Fruit fly (Drosophila melanogaster) whole organism, prepupa: ENCODE data around the gene Eig71Ei.
A peak's percentile ranks its signal among the peaks of the same experiment; 100 is the strongest.

Experiments
- Blimp-1 ChIP-seq: fragments of 200-800 bp; sonication (Bioruptor generic); optimal IDR thresholded peaks from 3 replicates; lab custom pipeline; 2017; ENCODE audit warnings: missing biosample characterization, missing genetic modification characterization, mild to moderate bottlenecking, moderate library complexity, missing genetic modification reagents
- CG11294 ChIP-seq: fragments of 200-800 bp; sonication (Bioruptor generic); IDR thresholded peaks from 2 replicates; pipeline ENCODE4 v1.3.6; 2022; ENCODE audit warnings: missing biosample characterization, missing genetic modification characterization
- CG11902 ChIP-seq: fragments of 200-800 bp; sonication (Bioruptor generic); optimal IDR thresholded peaks from 3 replicates; lab custom pipeline; 2016; ENCODE audit warnings: missing biosample characterization, missing genetic modification characterization
- CG1621 ChIP-seq: fragments of 200-800 bp; sonication (Bioruptor generic); optimal IDR thresholded peaks from 3 replicates; lab custom pipeline; 2018; ENCODE audit warnings: missing biosample characterization, mild to moderate bottlenecking, missing genetic modification characterization
- CG16779 ChIP-seq: fragments of 200-800 bp; sonication (Bioruptor generic); optimal IDR thresholded peaks from 3 replicates; lab custom pipeline; 2017; ENCODE audit warnings: missing biosample characterization, mild to moderate bottlenecking, missing genetic modification characterization
- CG3032 ChIP-seq: fragments of 200-800 bp; optimal IDR thresholded peaks from 2 replicates; lab custom pipeline; 2019; ENCODE audit warnings: missing biosample characterization, mild to moderate bottlenecking, missing genetic modification characterization, moderate library complexity
- CG32006 ChIP-seq: fragments of 200-800 bp; sonication (Bioruptor generic); optimal IDR thresholded peaks from 3 replicates; lab custom pipeline; 2017; ENCODE audit warnings: missing biosample characterization, mild to moderate bottlenecking, missing genetic modification characterization
- CG34406 ChIP-seq: fragments of 200-800 bp; sonication (Bioruptor generic); optimal IDR thresholded peaks from 3 replicates; lab custom pipeline; 2016; ENCODE audit warnings: missing biosample characterization, missing genetic modification characterization
- CG3919 ChIP-seq: fragments of 200-800 bp; sonication (Bioruptor generic); optimal IDR thresholded peaks from 3 replicates; lab custom pipeline; 2016; ENCODE audit warnings: missing biosample characterization, missing genetic modification characterization
- CG4318 ChIP-seq: fragments of 200-800 bp; sonication (Bioruptor generic); optimal IDR thresholded peaks from 3 replicates; lab custom pipeline; 2017; ENCODE audit warnings: missing biosample characterization, mild to moderate bottlenecking, missing genetic modification characterization
- CG6276 ChIP-seq: fragments of 200-800 bp; sonication (Bioruptor generic); optimal IDR thresholded peaks from 2 replicates; lab custom pipeline; 2017; ENCODE audit warnings: missing biosample characterization, mild to moderate bottlenecking, missing genetic modification characterization
- CG6792 ChIP-seq: fragments of 200-800 bp; sonication (Bioruptor generic); optimal IDR thresholded peaks from 3 replicates; lab custom pipeline; 2016; ENCODE audit warnings: missing biosample characterization, missing genetic modification characterization
- CG6808 ChIP-seq: fragments of 200-800 bp; sonication (Bioruptor generic); optimal IDR thresholded peaks from 3 replicates; lab custom pipeline; 2017; ENCODE audit warnings: missing biosample characterization, missing genetic modification characterization, mild to moderate bottlenecking, moderate library complexity, missing genetic modification reagents
- CG6854 ChIP-seq: fragments of 200-800 bp; sonication (Bioruptor generic); optimal IDR thresholded peaks from 2 replicates; lab custom pipeline; 2017; ENCODE audit warnings: missing biosample characterization, mild to moderate bottlenecking, missing genetic modification characterization
- CG7368 ChIP-seq: fragments of 200-800 bp; sonication (Bioruptor generic); optimal IDR thresholded peaks from 3 replicates; lab custom pipeline; 2016; ENCODE audit warnings: missing biosample characterization, missing genetic modification characterization
- CG8319 ChIP-seq: fragments of 200-800 bp; sonication (Bioruptor generic); optimal IDR thresholded peaks from 3 replicates; lab custom pipeline; 2016; ENCODE audit warnings: missing biosample characterization, missing genetic modification characterization
- CG8632 ChIP-seq: fragments of 200-800 bp; sonication (Bioruptor generic); optimal IDR thresholded peaks from 3 replicates; lab custom pipeline; 2016; ENCODE audit warnings: missing biosample characterization, missing genetic modification characterization
- CG9139 ChIP-seq: fragments of 200-800 bp; sonication (Bioruptor generic); optimal IDR thresholded peaks from 3 replicates; lab custom pipeline; 2017; ENCODE audit warnings: missing biosample characterization, mild to moderate bottlenecking, missing genetic modification characterization
- Eip75B ChIP-seq: fragments of 200-800 bp; sonication (Bioruptor generic); optimal IDR thresholded peaks from 3 replicates; lab custom pipeline; 2016; ENCODE audit warnings: missing biosample characterization, missing genetic modification characterization
- Eip78C ChIP-seq: fragments of 200-800 bp; sonication (Bioruptor generic); peaks from one replicate; lab custom pipeline; 2016; ENCODE audit warnings: missing biosample characterization, missing genetic modification characterization
- Eip93F ChIP-seq: fragments of 200-800 bp; sonication (Bioruptor generic); optimal IDR thresholded peaks from 2 replicates; lab custom pipeline; 2016; ENCODE audit warnings: missing biosample characterization, mild to moderate bottlenecking, missing genetic modification characterization
- Gug ChIP-seq: fragments of 200-800 bp; sonication (Bioruptor generic); IDR thresholded peaks from 2 replicates; pipeline ENCODE4 v1.3.6; 2022; ENCODE audit warnings: missing biosample characterization, missing genetic modification characterization
- Hr39 ChIP-seq: fragments of 200-800 bp; sonication (Bioruptor generic); optimal IDR thresholded peaks from 2 replicates; lab custom pipeline; 2016; ENCODE audit warnings: missing biosample characterization, missing genetic modification characterization
- Hr4 ChIP-seq: fragments of 200-800 bp; sonication (Bioruptor generic); optimal IDR thresholded peaks from 3 replicates; lab custom pipeline; 2016; ENCODE audit warnings: missing biosample characterization, missing genetic modification characterization
- Lpt ChIP-seq: fragments of 200-800 bp; sonication (Bioruptor generic); optimal IDR thresholded peaks from 3 replicates; lab custom pipeline; 2016; ENCODE audit warnings: missing biosample characterization, missing genetic modification characterization
- Met ChIP-seq: fragments of 200-800 bp; sonication (Bioruptor generic); optimal IDR thresholded peaks from 3 replicates; lab custom pipeline; 2016; ENCODE audit warnings: missing biosample characterization, missing genetic modification characterization
- OdsH ChIP-seq: fragments of 200-800 bp; sonication (Bioruptor generic); optimal IDR thresholded peaks from 3 replicates; lab custom pipeline; 2016; ENCODE audit warnings: missing biosample characterization, missing genetic modification characterization
- Sox15 ChIP-seq: fragments of 200-800 bp; sonication (Bioruptor generic); optimal IDR thresholded peaks from 3 replicates; lab custom pipeline; 2016; ENCODE audit warnings: missing biosample characterization, missing genetic modification characterization
- achi ChIP-seq: fragments of 200-800 bp; sonication (Bioruptor generic); optimal IDR thresholded peaks from 3 replicates; lab custom pipeline; 2016; ENCODE audit warnings: missing biosample characterization, missing genetic modification characterization
- acj6 ChIP-seq: fragments of 200-800 bp; sonication (Bioruptor generic); optimal IDR thresholded peaks from 3 replicates; lab custom pipeline; 2016; ENCODE audit warnings: missing biosample characterization, missing genetic modification characterization
- cyc ChIP-seq: fragments of 200-800 bp; sonication (Bioruptor generic); optimal IDR thresholded peaks from 3 replicates; lab custom pipeline; 2016; ENCODE audit warnings: missing biosample characterization, missing genetic modification characterization
- dac ChIP-seq: fragments of 200-800 bp; sonication (Bioruptor generic); optimal IDR thresholded peaks from 2 replicates; lab custom pipeline; 2017; ENCODE audit warnings: missing biosample characterization, mild to moderate bottlenecking, missing genetic modification characterization
- dsx ChIP-seq: fragments of 200-800 bp; optimal IDR thresholded peaks from 3 replicates; lab custom pipeline; 2019; ENCODE audit warnings: missing biosample characterization, mild to moderate bottlenecking, missing genetic modification characterization, moderate library complexity; ENCODE audit not compliant: poor library complexity, severe bottlenecking
- esn ChIP-seq: fragments of 200-800 bp; sonication (Bioruptor generic); optimal IDR thresholded peaks from 2 replicates; lab custom pipeline; 2016; ENCODE audit warnings: missing biosample characterization, mild to moderate bottlenecking, missing genetic modification characterization, moderate library complexity
- fd59A ChIP-seq: fragments of 200-800 bp; sonication (Bioruptor generic); optimal IDR thresholded peaks from 2 replicates; lab custom pipeline; 2017; ENCODE audit warnings: missing biosample characterization, mild to moderate bottlenecking, missing genetic modification characterization, missing genetic modification reagents
- fd85E ChIP-seq: fragments of 200-800 bp; sonication (Bioruptor generic); optimal IDR thresholded peaks from 3 replicates; lab custom pipeline; 2016; ENCODE audit warnings: missing biosample characterization, missing genetic modification characterization
- fkh ChIP-seq: fragments of 200-800 bp; sonication (Bioruptor generic); optimal IDR thresholded peaks from 3 replicates; lab custom pipeline; 2017; ENCODE audit warnings: missing biosample characterization, mild to moderate bottlenecking, missing genetic modification characterization, moderate library complexity
- net ChIP-seq: fragments of 200-800 bp; sonication (Bioruptor generic); optimal IDR thresholded peaks from 3 replicates; lab custom pipeline; 2016; ENCODE audit warnings: missing biosample characterization, missing genetic modification characterization
- salr ChIP-seq, 2 experiments: fragments of 200-800 bp; sonication (Bioruptor generic); optimal IDR thresholded peaks; 3 replicates each; lab custom pipeline; 2016 to 2018; ENCODE audit warnings: missing biosample characterization in 2 of 2, missing genetic modification characterization in 2 of 2, mild to moderate bottlenecking in 1 of 2
- ss ChIP-seq, 2 experiments: fragments of 200-800 bp; sonication (Bioruptor generic); optimal IDR thresholded peaks; 2 replicates in 1 of 2; 3 replicates in 1 of 2; lab custom pipeline; 2017 to 2018; ENCODE audit warnings: mild to moderate bottlenecking in 2 of 2, missing biosample characterization in 2 of 2, missing genetic modification characterization in 2 of 2, moderate library complexity in 1 of 2
- svp ChIP-seq: fragments of 200-800 bp; sonication (Bioruptor generic); peaks from one replicate; lab custom pipeline; 2016; ENCODE audit warnings: missing biosample characterization, missing genetic modification characterization
- vri ChIP-seq: fragments of 200-800 bp; sonication (Bioruptor generic); optimal IDR thresholded peaks from 3 replicates; lab custom pipeline; 2016; ENCODE audit warnings: missing biosample characterization, mild to moderate bottlenecking, missing genetic modification characterization

The Eig71Ei gene

dm6 chr3L:15625676-15626414 lies 33.7 kb upstream of the Eig71Ei start (continued):
- peak; percentile 87 for TF ChIP-seq CG7368 (GFP tag; lab: Kevin White, UChicago)
- peak; percentile 98 for TF ChIP-seq acj6 (GFP tag; lab: Kevin White, UChicago)
- peak; percentile 89 for TF ChIP-seq CG6808 (GFP tag; lab: Kevin White, UChicago)
- TF ChIP-seq svp (GFP tag; lab: Kevin White, UChicago), result peak; percentile 95
- TF ChIP-seq fd85E (GFP tag; lab: Kevin White, UChicago), result peak; percentile 50
- TF ChIP-seq CG8319, result peak; percentile 89
- TF ChIP-seq CG6276, result peak; percentile 97
- peak; percentile 95 for TF ChIP-seq CG3032 (tag; lab: Kevin White, UChicago)
- TF ChIP-seq Sox15 (GFP tag; lab: Kevin White, UChicago), result peak; percentile 94
- peak; percentile 98 for TF ChIP-seq CG4318 (GFP tag; lab: Kevin White, UChicago)
- peak; percentile 95 for TF ChIP-seq Lpt
- peak; percentile 73 to 99 for TF ChIP-seq salr (GFP tag; optimal IDR thresholded peaks at IDR 0.05; lab: Kevin White, UChicago)
- peak; percentile 91 for TF ChIP-seq CG11902 (GFP tag; lab: Kevin White, UChicago)
- TF ChIP-seq OdsH, result peak; percentile 97
- TF ChIP-seq fd59A, result peak; percentile 90
- TF ChIP-seq achi (GFP tag; lab: Kevin White, UChicago), result peak; percentile 97
- peak; percentile 92 for TF ChIP-seq cyc (GFP tag; lab: Kevin White, UChicago)
- TF ChIP-seq net (GFP tag; lab: Kevin White, UChicago), result peak; percentile 92
- peak; percentile 95 for TF ChIP-seq CG3919 (GFP tag; lab: Kevin White, UChicago)
- peak; percentile 89 for TF ChIP-seq Hr39 (GFP tag; lab: Kevin White, UChicago)
- TF ChIP-seq CG9139 (GFP tag; lab: Kevin White, UChicago), result peak; percentile 87
- TF ChIP-seq Hr4, result peak; percentile 94
- peak; percentile 95 for TF ChIP-seq CG16779 (tag; lab: Kevin White, UChicago)
- TF ChIP-seq dac (GFP tag; lab: Kevin White, UChicago), result peak; percentile 72
- TF ChIP-seq esn (GFP tag; lab: Kevin White, UChicago), result peak; percentile 98
- peak; percentile 99 for TF ChIP-seq CG32006 (GFP tag; lab: Kevin White, UChicago)
- TF ChIP-seq dsx (GFP tag; lab: Kevin White, UChicago), result peak; percentile 88
- TF ChIP-seq Gug, result peak; percentile 91; the same call in 1 of the 2 replicates

dm6 chr3L:15627295-15627694 lies 32.2 kb upstream of the Eig71Ei start:
- no peak for TF ChIP-seq Hr4
- TF ChIP-seq CG11902 (GFP tag; lab: Kevin White, UChicago), result no peak
- TF ChIP-seq CG8632 (GFP tag; lab: Kevin White, UChicago), result no peak
- TF ChIP-seq Blimp-1 (GFP tag; lab: Kevin White, UChicago), result no peak
- no peak for TF ChIP-seq dsx (GFP tag; lab: Kevin White, UChicago)
- no peak for TF ChIP-seq salr (GFP tag; optimal IDR thresholded peaks at IDR 0.05; lab: Kevin White, UChicago)
- no peak for TF ChIP-seq Gug

- no peak for TF ChIP-seq Eip78C (GFP tag; lab: Kevin White, UChicago)
- peak; percentile 73 for TF ChIP-seq fkh
Observed at dm6 chr3L:15631067-15631466, 28.4 kb upstream of the Eig71Ei start.

- TF ChIP-seq salr (GFP tag; optimal IDR thresholded peaks at IDR 0.05; lab: Kevin White, UChicago) (no peak), CG8632 (GFP tag; lab: Kevin White, UChicago) (peak; percentile 33), Eip93F (GFP tag; lab: Kevin White, UChicago) (no peak), fd85E (GFP tag; lab: Kevin White, UChicago) (no peak), CG6276 (no peak), fd59A (no peak), Eip75B (GFP tag; lab: Kevin White, UChicago) (no peak), OdsH (no peak), CG6792 (GFP tag; lab: Kevin White, UChicago) (peak; percentile 2), CG6808 (GFP tag; lab: Kevin White, UChicago) (peak; percentile 18), Met (GFP tag; lab: Kevin White, UChicago) (peak; percentile 9), Eip78C (GFP tag; lab: Kevin White, UChicago) (peak; percentile 72), achi (GFP tag; lab: Kevin White, UChicago) (peak; percentile 4), esn (GFP tag; lab: Kevin White, UChicago) (peak; percentile 16), acj6 (GFP tag; lab: Kevin White, UChicago) (no peak), CG16779 (tag; lab: Kevin White, UChicago) (no peak), fkh (peak; percentile 73), CG1621 (tag; lab: Kevin White, UChicago) (no peak), ss (GFP tag; optimal IDR thresholded peaks at IDR 0.05; lab: Kevin White, UChicago) (peak in 1 of 2 experiments; percentile 23), CG6854 (GFP tag; lab: Kevin White, UChicago) (peak; percentile 16), CG34406 (GFP tag; lab: Kevin White, UChicago) (no peak), CG32006 (GFP tag; lab: Kevin White, UChicago) (no peak), Sox15 (GFP tag; lab: Kevin White, UChicago) (no peak), vri (GFP tag; lab: Kevin White, UChicago) (no peak), CG11294 (GFP tag; lab: Robert Waterston, UW) (no peak)
Observed at dm6 chr3L:15632653-15633052, 26.9 kb upstream of the Eig71Ei start.
